Worm (Caenorhabditis elegans) whole organism, late embryonic: ENCODE data around the gene cyp-33B1.

ENCODE experiments used
- elt-4 ChIP-seq: sonication (generic microtip); optimal IDR thresholded peaks from 2 replicates; lab custom pipeline; 2016; ENCODE audit warnings: missing genetic modification characterization, missing compliant biosample characterization
- fkh-10 ChIP-seq: fragments of 150-350 bp; optimal IDR thresholded peaks from 2 replicates; lab custom pipeline; 2014; ENCODE audit warnings: missing biosample characterization, missing genetic modification reagents, missing genetic modification characterization
- gmeb-2 ChIP-seq: sonication (generic microtip); optimal IDR thresholded peaks from 2 replicates; lab custom pipeline; 2016; ENCODE audit warnings: missing genetic modification characterization, inconsistent platforms, missing compliant biosample characterization
- pha-4 ChIP-seq: fragments of 150-350 bp; optimal IDR thresholded peaks from 2 replicates; lab custom pipeline; 2018; ENCODE audit warnings: missing biosample characterization, missing genetic modification reagents, missing genetic modification characterization
- pqm-1 ChIP-seq: sonication (generic microtip); optimal IDR thresholded peaks from 2 replicates; lab custom pipeline; 2016; ENCODE audit warnings: missing genetic modification characterization, missing compliant biosample characterization
- pros-1 ChIP-seq: fragments of 150-350 bp; optimal IDR thresholded peaks from 2 replicates; lab custom pipeline; 2014; ENCODE audit warnings: missing biosample characterization, missing genetic modification reagents, missing genetic modification characterization
- sox-4 ChIP-seq: sonication (generic microtip); optimal IDR thresholded peaks from 2 replicates; lab custom pipeline; 2017; ENCODE audit warnings: mild to moderate bottlenecking, missing genetic modification characterization, inconsistent platforms, missing compliant biosample characterization
- tbx-7 ChIP-seq: sonication (generic microtip); optimal IDR thresholded peaks from 2 replicates; lab custom pipeline; 2016; ENCODE audit warnings: missing genotype, missing genetic modification characterization, missing compliant biosample characterization
- unc-42 ChIP-seq: sonication (generic microtip); optimal IDR thresholded peaks from 2 replicates; lab custom pipeline; 2016; ENCODE audit warnings: missing genotype, missing genetic modification characterization, missing compliant biosample characterization
- unc-55 ChIP-seq: sonication (generic microtip); optimal IDR thresholded peaks from 2 replicates; lab custom pipeline; 2017; ENCODE audit warnings: missing biosample characterization, missing genetic modification reagents, missing genetic modification characterization

ce11 chrV:9009175-9009574, 32.0 kb upstream of the cyp-33B1 start, which contains the start of gene srx-2:
- TF ChIP-seq elt-4 (tag; lab: Kevin White, UChicago): no peak
- TF ChIP-seq fkh-10 (GFP tag; lab: Kevin White, UChicago): no peak
- no peak for TF ChIP-seq unc-42 (tag; lab: Kevin White, UChicago)
- no peak for TF ChIP-seq gmeb-2 (tag; lab: Kevin White, UChicago)
- TF ChIP-seq sox-4 (tag; lab: Kevin White, UChicago): no peak
- TF ChIP-seq pros-1 (tag; lab: Kevin White, UChicago): no peak
- TF ChIP-seq pqm-1 (tag; lab: Kevin White, UChicago): no peak
- TF ChIP-seq pha-4: no peak
- no peak for TF ChIP-seq unc-55 (GFP tag; lab: Kevin White, UChicago)
- no peak for TF ChIP-seq tbx-7 (tag; lab: Kevin White, UChicago)
